Worm (Caenorhabditis elegans) whole organism, late embryonic: ENCODE data around the gene ZK617.26.

Experiments
- T23F11.4 ChIP-seq: fragments of 200-800 bp; sonication (Bioruptor generic); optimal IDR thresholded peaks from 2 replicates; lab custom pipeline; 2018; ENCODE audit warnings: mild to moderate bottlenecking, missing genetic modification characterization, missing compliant biosample characterization
- Y22D7AL.16 ChIP-seq: sonication (generic microtip); optimal IDR thresholded peaks from 2 replicates; lab custom pipeline; 2016; ENCODE audit warnings: missing genetic modification characterization, missing compliant biosample characterization
- ahr-1 ChIP-seq: sonication (generic microtip); optimal IDR thresholded peaks from 2 replicates; lab custom pipeline; 2016; ENCODE audit warnings: missing genetic modification characterization, missing compliant biosample characterization
- ceh-14 ChIP-seq: sonication (generic microtip); optimal IDR thresholded peaks from 2 replicates; lab custom pipeline; 2016; ENCODE audit warnings: missing genotype, missing genetic modification characterization, missing compliant biosample characterization
- ceh-2 ChIP-seq: sonication (generic microtip); optimal IDR thresholded peaks from 2 replicates; lab custom pipeline; 2016; ENCODE audit warnings: missing genotype, missing genetic modification characterization, missing compliant biosample characterization
- ceh-31 ChIP-seq: sonication (generic microtip); optimal IDR thresholded peaks from 2 replicates; lab custom pipeline; 2016; ENCODE audit warnings: missing genetic modification characterization, missing compliant biosample characterization
- ceh-45 ChIP-seq: fragments of 200-800 bp; sonication (Bioruptor generic); IDR thresholded peaks from 2 replicates; pipeline ENCODE4 v1.3.6; 2022; ENCODE audit warnings: missing genetic modification reagents, missing genetic modification characterization, missing compliant biosample characterization
- ceh-48 ChIP-seq: sonication (generic microtip); optimal IDR thresholded peaks from 2 replicates; lab custom pipeline; 2016; ENCODE audit warnings: missing genetic modification characterization, inconsistent platforms, missing compliant biosample characterization
- che-1 ChIP-seq: sonication (generic microtip); optimal IDR thresholded peaks from 2 replicates; lab custom pipeline; 2016; ENCODE audit warnings: mild to moderate bottlenecking, missing genetic modification characterization, missing compliant biosample characterization
- dve-1 ChIP-seq: sonication (generic microtip); optimal IDR thresholded peaks from 2 replicates; lab custom pipeline; 2017; ENCODE audit warnings: antibody characterized with exemption, mild to moderate bottlenecking, missing genetic modification characterization, missing compliant biosample characterization
- eyg-1 ChIP-seq: sonication (generic microtip); optimal IDR thresholded peaks from 2 replicates; lab custom pipeline; 2016; ENCODE audit warnings: missing genotype, missing genetic modification characterization, missing compliant biosample characterization
- fkh-6 ChIP-seq: sonication (generic microtip); optimal IDR thresholded peaks from 2 replicates; lab custom pipeline; 2016; ENCODE audit warnings: missing genetic modification characterization, missing compliant biosample characterization
- hlh-13 ChIP-seq: fragments of 200-800 bp; sonication (Bioruptor generic); optimal IDR thresholded peaks from 2 replicates; lab custom pipeline; 2018; ENCODE audit warnings: mild to moderate bottlenecking, missing genetic modification characterization, missing compliant biosample characterization
- hlh-15 ChIP-seq: sonication (generic microtip); optimal IDR thresholded peaks from 2 replicates; lab custom pipeline; 2016; ENCODE audit warnings: missing genetic modification characterization, missing compliant biosample characterization
- hlh-30 ChIP-seq: sonication (generic microtip); optimal IDR thresholded peaks from 2 replicates; lab custom pipeline; 2017; ENCODE audit warnings: antibody characterized with exemption, missing genetic modification characterization, missing compliant biosample characterization; ENCODE audit not compliant: insufficient read depth
- hlh-6 ChIP-seq: sonication (generic microtip); optimal IDR thresholded peaks from 2 replicates; lab custom pipeline; 2016; ENCODE audit warnings: missing genotype, missing genetic modification characterization, missing compliant biosample characterization
- hlh-8 ChIP-seq: sonication (generic microtip); optimal IDR thresholded peaks from 2 replicates; lab custom pipeline; 2016; ENCODE audit warnings: missing genotype, missing genetic modification characterization, missing compliant biosample characterization
- lim-6 ChIP-seq: sonication (generic microtip); optimal IDR thresholded peaks from 2 replicates; lab custom pipeline; 2016; ENCODE audit warnings: missing genetic modification characterization, missing compliant biosample characterization
- lin-11 ChIP-seq: fragments of 200-800 bp; sonication (Bioruptor generic); optimal IDR thresholded peaks from 2 replicates; lab custom pipeline; 2018; ENCODE audit warnings: mild to moderate bottlenecking, missing genetic modification characterization, missing compliant biosample characterization
- madf-2 ChIP-seq: sonication (generic microtip); optimal IDR thresholded peaks from 2 replicates; lab custom pipeline; 2017; ENCODE audit warnings: missing genetic modification characterization, missing compliant biosample characterization
- mec-3 ChIP-seq: sonication (generic microtip); optimal IDR thresholded peaks from 2 replicates; lab custom pipeline; 2016; ENCODE audit warnings: borderline replicate concordance, missing genetic modification characterization, missing compliant biosample characterization
- nfya-1 ChIP-seq: sonication (generic microtip); optimal IDR thresholded peaks from 2 replicates; lab custom pipeline; 2017; ENCODE audit warnings: missing genetic modification characterization, mild to moderate bottlenecking, missing compliant biosample characterization, antibody characterized with exemption, moderate library complexity
- nhr-11 ChIP-seq: fragments of 150-350 bp; optimal IDR thresholded peaks from 2 replicates; lab custom pipeline; 2014; ENCODE audit warnings: missing biosample characterization, missing genetic modification characterization
- pag-3 ChIP-seq: sonication (generic microtip); optimal IDR thresholded peaks from 2 replicates; lab custom pipeline; 2016; ENCODE audit warnings: missing compliant biosample characterization, missing genetic modification characterization, borderline replicate concordance
- pqm-1 ChIP-seq: sonication (generic microtip); optimal IDR thresholded peaks from 2 replicates; lab custom pipeline; 2016; ENCODE audit warnings: missing genetic modification characterization, missing compliant biosample characterization
- syd-9 ChIP-seq: sonication (generic microtip); optimal IDR thresholded peaks from 2 replicates; lab custom pipeline; 2016; ENCODE audit warnings: mild to moderate bottlenecking, missing genetic modification characterization, moderate library complexity, missing compliant biosample characterization
- tbx-7 ChIP-seq: sonication (generic microtip); optimal IDR thresholded peaks from 2 replicates; lab custom pipeline; 2016; ENCODE audit warnings: missing genotype, missing genetic modification characterization, missing compliant biosample characterization
- unc-3 ChIP-seq, 2 experiments: fragments of 200-800 bp in 1 of 2; sonication (Bioruptor generic) in 1 of 2; sonication (generic microtip) in 1 of 2; conservative IDR thresholded peaks in 1 of 2; optimal IDR thresholded peaks in 1 of 2; 2 replicates each; pipeline versions ENCODE4 v1.3.6 to Lab custom; 2016 to 2022; ENCODE audit warnings: missing compliant biosample characterization in 2 of 2, missing genetic modification characterization in 2 of 2, missing genetic modification reagents in 1 of 2
- unc-42 ChIP-seq: sonication (generic microtip); optimal IDR thresholded peaks from 2 replicates; lab custom pipeline; 2016; ENCODE audit warnings: missing genotype, missing genetic modification characterization, missing compliant biosample characterization

ZK617.26 gene

DNA sequence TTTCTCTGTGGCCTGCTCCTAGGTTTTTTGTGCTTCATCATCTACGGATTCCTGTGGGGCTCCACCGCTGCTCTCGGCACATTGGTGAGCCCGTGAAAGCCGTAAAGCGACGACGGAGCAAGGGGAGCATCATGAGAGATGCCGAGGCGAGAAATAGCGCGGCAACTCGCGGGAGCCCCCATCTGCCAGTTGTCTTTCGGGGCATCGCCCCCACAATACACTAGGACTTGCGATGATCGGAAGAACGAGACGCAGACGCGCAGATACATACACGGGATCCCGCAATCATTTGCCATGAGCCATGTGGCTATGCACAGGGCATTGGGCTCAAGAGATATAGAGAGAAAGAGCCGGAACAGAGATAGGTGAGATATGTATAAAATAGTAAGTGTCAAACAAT, 382 bp downstream of the ZK617.26 start (continued):
- TF ChIP-seq ceh-2 (tag; lab: Kevin White, UChicago) (peak; percentile 11), che-1 (no peak)
- TF ChIP-seq, all 69 proteins: peak for 13

DNA sequence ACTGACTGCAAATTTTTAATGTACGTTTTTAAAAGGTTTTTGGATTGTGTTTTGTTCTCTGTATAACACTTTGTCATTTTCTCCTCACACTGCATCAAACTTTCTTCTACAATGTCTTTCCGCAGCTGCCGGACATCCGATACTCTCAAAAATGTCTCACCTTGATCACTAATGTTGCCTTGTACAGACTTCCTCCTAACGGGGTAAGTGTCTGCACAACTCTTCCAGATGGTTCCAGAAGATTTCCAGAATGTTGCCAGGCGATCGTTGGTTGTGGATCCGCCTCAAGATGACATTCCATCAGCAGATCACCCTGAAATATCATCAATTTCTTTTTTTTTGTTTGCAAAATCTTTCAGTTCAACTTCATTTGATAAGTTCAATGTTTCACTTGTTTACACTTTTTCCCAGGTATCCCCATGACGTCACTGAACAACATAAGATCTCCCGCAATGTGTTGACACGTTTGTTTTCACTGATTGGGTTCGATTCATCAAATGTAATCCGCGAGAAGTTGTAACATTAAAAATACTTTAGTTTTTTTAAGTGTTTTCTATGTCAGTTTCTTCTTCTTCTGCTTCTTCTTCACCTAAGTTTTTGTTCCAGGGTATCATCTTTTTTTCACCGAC, 1.6 kb downstream of the ZK617.26 start:
- no peak for TF ChIP-seq madf-2 (tag; lab: Kevin White, UChicago)

DNA sequence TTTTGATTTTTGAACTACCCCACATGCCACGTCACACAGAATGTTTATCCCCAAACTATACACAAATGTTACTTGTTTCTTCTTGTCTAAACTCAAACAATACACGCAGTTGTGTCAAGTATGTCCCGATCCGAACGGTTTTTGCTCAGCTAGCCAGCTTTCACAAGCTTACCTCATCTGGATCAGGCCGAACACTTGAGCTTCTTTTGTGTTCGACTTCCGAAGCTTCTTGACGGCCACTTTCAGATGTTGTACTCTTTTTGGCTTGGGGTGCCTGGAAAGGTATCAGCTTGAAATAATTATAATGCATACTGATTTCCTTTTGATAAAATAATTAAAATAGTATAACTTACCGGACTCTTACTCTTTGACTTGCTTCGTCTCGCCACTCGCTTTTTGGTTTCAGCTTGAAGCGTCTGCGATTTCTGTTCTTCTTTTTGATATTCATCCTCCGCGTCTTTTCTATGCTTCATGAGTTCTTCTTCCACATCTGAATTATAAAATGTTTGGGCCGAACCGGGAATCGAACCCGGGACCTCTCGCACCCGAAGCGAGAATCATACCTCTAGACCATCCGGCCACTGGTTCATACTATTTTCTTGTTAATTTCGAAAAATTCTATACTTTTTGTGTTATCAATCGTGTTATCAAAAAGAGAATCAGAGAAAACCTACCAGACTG, 5.5 kb downstream of the ZK617.26 start:
- TF ChIP-seq ahr-1 (tag; lab: Kevin White, UChicago): no peak
- no peak for TF ChIP-seq hlh-15 (tag; lab: Kevin White, UChicago)
- no peak for TF ChIP-seq tbx-7 (tag; lab: Kevin White, UChicago)
- no peak for TF ChIP-seq unc-42 (tag; lab: Kevin White, UChicago)
- TF ChIP-seq, all 69 proteins: peak for 0

DNA sequence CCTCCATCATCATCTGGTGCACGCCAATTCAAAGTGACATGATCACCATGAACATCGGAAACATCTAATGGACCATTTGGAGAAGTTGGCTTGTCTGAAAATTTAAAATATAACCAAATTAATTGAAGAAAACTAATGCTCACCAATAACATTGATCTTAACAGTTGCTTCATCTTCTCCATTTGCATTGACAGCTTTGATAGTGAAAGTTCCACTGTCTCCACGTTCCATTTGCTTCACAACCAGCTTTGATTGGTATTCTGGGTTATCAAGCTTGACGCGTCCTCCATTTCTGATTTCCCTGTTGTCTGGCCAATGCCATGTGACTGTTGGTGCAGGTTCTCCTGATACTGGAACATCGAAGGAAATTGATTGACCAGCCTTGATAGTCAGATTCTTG, 24.4 kb downstream of the ZK617.26 start:
- TF ChIP-seq nhr-11: no peak
- no peak for TF ChIP-seq hlh-30 (tag; lab: Kevin White, UChicago)

DNA sequence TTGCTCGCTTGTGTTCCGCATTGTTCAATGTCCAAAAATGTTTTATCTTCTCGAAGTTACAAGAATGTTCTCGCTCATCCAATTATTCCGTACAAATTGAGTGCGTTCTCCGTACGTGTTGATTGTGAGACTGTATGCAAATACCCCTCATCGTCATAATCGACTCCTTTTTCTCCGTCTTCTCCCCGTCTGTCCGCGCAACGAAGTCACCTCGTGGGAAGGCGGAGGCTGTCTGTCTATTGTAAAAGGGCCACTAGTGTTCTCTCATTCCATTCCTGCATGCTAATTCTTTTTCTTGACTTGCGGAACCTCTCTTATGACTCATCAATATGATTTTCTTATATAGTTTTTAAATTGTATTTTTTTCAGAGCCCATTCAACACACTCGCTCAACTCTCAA, 40.6 kb downstream of the ZK617.26 start, which contains the start of gene ZK829.9:
ZK829.9 (plus strand) TSS at position 364 of the 400 bp plus-strand sequence.
- no peak for TF ChIP-seq ahr-1 (tag; lab: Kevin White, UChicago)
- no peak for TF ChIP-seq hlh-13
- TF ChIP-seq lim-6 (tag; lab: Kevin White, UChicago): no peak
- no peak for TF ChIP-seq lin-11 (tag; lab: Kevin White, UChicago)
- TF ChIP-seq hlh-8 (tag; lab: Kevin White, UChicago): no peak
- TF ChIP-seq che-1: no peak
- TF ChIP-seq pag-3 (tag; lab: Kevin White, UChicago): no peak
- no peak for TF ChIP-seq unc-3 (GFP tag; conservative IDR thresholded peaks at IDR 0.05; lab: Robert Waterston, UW)
- no peak for TF ChIP-seq unc-3 (tag; optimal IDR thresholded peaks at IDR 0.05; lab: Kevin White, UChicago)
- TF ChIP-seq ceh-31 (tag; lab: Kevin White, UChicago): no peak
- TF ChIP-seq ceh-45 (GFP tag; lab: Robert Waterston, UW): no peak
- no peak for TF ChIP-seq ceh-48 (tag; lab: Kevin White, UChicago)
- TF ChIP-seq ceh-14: no peak
- no peak for TF ChIP-seq mec-3 (tag; lab: Kevin White, UChicago)

DNA sequence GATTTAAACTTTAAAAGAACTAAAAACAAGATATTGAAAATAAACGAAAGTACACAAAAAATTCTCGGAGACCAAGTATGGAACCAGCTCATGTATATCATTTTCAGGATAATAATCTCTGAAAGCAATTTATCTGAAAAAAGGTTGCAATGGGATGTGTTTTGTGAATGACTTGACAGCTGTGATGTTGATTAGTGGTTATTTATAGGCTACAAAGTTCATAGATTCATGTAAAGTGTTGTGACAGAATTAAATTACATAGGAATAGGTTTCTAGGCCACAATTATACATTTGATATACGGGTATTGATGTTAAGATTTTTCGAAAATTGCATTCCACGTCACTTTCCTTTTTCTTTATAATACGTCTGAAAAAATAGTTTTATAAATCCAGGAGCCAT, 45.4 kb downstream of the ZK617.26 start, which contains the start of gene srj-1:
srj-1 (minus strand) TSS at position 101 of the 400 bp plus-strand sequence.
- no peak for TF ChIP-seq ceh-48 (tag; lab: Kevin White, UChicago)
- TF ChIP-seq hlh-6 (tag; lab: Kevin White, UChicago): no peak
- TF ChIP-seq eyg-1 (tag; lab: Kevin White, UChicago): no peak
- no peak for TF ChIP-seq madf-2 (tag; lab: Kevin White, UChicago)
- no peak for TF ChIP-seq syd-9 (tag; lab: Kevin White, UChicago)
- no peak for TF ChIP-seq nfya-1 (tag; lab: Kevin White, UChicago)
- no peak for TF ChIP-seq T23F11.4 (GFP tag; lab: Kevin White, UChicago)
- TF ChIP-seq hlh-30 (tag; lab: Kevin White, UChicago): no peak
- TF ChIP-seq fkh-6 (tag; lab: Kevin White, UChicago): no peak
- no peak for TF ChIP-seq Y22D7AL.16 (tag; lab: Kevin White, UChicago)
- TF ChIP-seq dve-1 (tag; lab: Kevin White, UChicago): no peak
- TF ChIP-seq pqm-1 (tag; lab: Kevin White, UChicago): no peak
- no peak for TF ChIP-seq ceh-14
- TF ChIP-seq, all 69 proteins: peak for 0
